Fruit fly (Drosophila melanogaster) whole organism, wandering third instar larva: ENCODE data around the gene Rpn1.

ENCODE experiments used
- Abd-B ChIP-seq: fragments of >200 bp; optimal IDR thresholded peaks from 2 replicates; lab custom pipeline; 2017; ENCODE audit warnings: missing biosample characterization, missing genetic modification characterization
- Dfd ChIP-seq: fragments of >200 bp; optimal IDR thresholded peaks from 2 replicates; lab custom pipeline; 2017; ENCODE audit warnings: missing biosample characterization, missing genetic modification characterization
- Myc ChIP-seq: fragments of >200 bp; optimal IDR thresholded peaks from 2 replicates; lab custom pipeline; 2017
- OdsH ChIP-seq: fragments of 200-800 bp; sonication (Bioruptor generic); optimal IDR thresholded peaks from 2 replicates; lab custom pipeline; 2016; ENCODE audit warnings: missing biosample characterization, mild to moderate bottlenecking, missing genetic modification characterization
- Sp1 ChIP-seq: fragments of 200-800 bp; sonication (Bioruptor generic); optimal IDR thresholded peaks from 3 replicates; lab custom pipeline; 2019; ENCODE audit warnings: missing biosample characterization, mild to moderate bottlenecking, missing genetic modification characterization, moderate library complexity
- Vsx2 ChIP-seq: fragments of 200-300, 225-300 bp; sonication (Bioruptor generic); optimal IDR thresholded peaks from 2 replicates; lab custom pipeline; 2018; ENCODE audit warnings: missing biosample characterization, missing genetic modification characterization; ENCODE audit not compliant: partially characterized antibody
- br ChIP-seq: fragments of 200-800 bp; sonication (Bioruptor generic); optimal IDR thresholded peaks from 2 replicates; lab custom pipeline; 2016; ENCODE audit warnings: missing biosample characterization, missing genetic modification characterization
- dsf ChIP-seq: sonication (Bioruptor generic); optimal IDR thresholded peaks from 2 replicates; lab custom pipeline; 2016; ENCODE audit warnings: missing biosample characterization, missing genetic modification characterization, borderline replicate concordance
- jim ChIP-seq: fragments of 175-275, 200-325 bp; sonication (Bioruptor generic); optimal IDR thresholded peaks from 2 replicates; lab custom pipeline; 2016; ENCODE audit warnings: missing biosample characterization, mild to moderate bottlenecking, missing genetic modification characterization
- lola ChIP-seq: fragments of >200 bp; optimal IDR thresholded peaks from 2 replicates; lab custom pipeline; 2017; ENCODE audit warnings: missing biosample characterization, missing genetic modification characterization
- sv ChIP-seq: fragments of 200-800 bp; sonication (Bioruptor generic); optimal IDR thresholded peaks from 3 replicates; lab custom pipeline; 2016; ENCODE audit warnings: missing biosample characterization, missing genetic modification characterization

DNA sequence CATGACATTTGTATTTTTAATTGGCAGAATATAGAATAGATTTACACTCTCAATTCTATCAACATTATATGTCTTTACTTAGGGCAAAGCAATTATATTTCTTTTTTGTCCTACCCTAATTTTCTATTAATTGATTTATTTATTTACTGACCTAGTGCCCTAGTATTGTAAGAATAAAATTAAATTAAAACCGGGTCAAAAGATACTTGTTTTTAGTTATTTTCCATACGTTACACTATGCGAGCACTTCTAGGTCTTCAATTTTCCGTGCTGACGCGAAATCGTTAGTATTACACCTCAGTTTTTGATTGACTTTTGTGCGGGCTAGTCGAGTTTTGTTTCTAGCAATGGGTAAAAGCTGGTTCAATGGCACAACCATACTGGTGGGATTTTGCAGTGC, 16.5 kb downstream of the Rpn1 start, which contains the start of gene CG46462:
- TF ChIP-seq OdsH (GFP tag; lab: Kevin White, UChicago) (no peak), jim (no peak), br (GFP tag; lab: Kevin White, UChicago) (no peak), Vsx2 (GFP tag; lab: Kevin White, UChicago) (no peak), dsf (GFP tag; lab: Kevin White, UChicago) (no peak), Sp1 (GFP tag; lab: Kevin White, UChicago) (no peak), Dfd (no peak), Abd-B (GFP tag; lab: Kevin White, UChicago) (no peak), Myc (no peak), lola (GFP tag; lab: Kevin White, UChicago) (no peak), sv (GFP tag; lab: Kevin White, UChicago) (no peak)
